Fruit fly (Drosophila melanogaster): ENCODE results near the gene Anp.

Anp gene

DNA sequence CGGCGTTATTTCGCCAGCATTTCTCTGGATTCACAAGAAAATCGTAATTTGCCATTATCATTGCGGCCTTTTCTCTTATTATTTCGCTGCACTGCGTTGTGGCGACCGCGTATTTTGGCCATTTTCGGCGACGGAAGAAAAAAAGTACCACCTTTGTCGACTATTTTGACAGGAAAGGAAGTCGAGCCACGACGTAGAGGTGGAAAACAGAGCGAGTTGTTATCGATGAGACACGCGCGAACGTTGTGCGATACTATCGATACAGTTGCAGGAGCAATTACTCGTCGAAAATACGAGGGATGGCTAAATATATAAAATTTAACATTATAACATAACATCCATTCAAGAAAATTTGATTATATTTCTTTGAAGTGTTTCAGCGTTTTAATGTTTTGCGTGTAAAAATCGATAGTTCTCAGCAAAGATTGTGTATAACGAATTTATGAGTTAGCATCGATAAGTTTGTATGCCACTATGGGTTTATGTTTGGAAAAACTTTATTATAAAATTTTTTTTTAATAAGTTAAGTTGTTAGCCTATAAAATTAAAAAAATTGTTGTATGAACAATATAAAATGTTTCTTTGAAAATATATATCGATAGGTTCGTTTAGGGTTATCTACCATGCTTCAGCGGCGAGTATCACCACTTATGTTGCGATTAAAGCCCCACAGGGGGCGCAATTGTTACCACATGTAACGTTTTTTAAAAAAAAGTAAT lies 823 bp upstream of the Anp start, which contains the start of gene RpS7 (continued):
- TF ChIP-seq Lpt (GFP tag; optimal IDR thresholded peaks at IDR 0.05): no peak
- TF ChIP-seq Eip78C (GFP tag): peak; percentile 89
- TF ChIP-seq CG15336 (GFP tag; IDR thresholded peaks at IDR 0.05): no peak; the same call in 1 of the 2 replicates
- TF ChIP-seq CG8119 (GFP tag; IDR thresholded peaks at IDR 0.05): peak; percentile 42; the same call in 2 of the 3 replicates
- no peak for TF ChIP-seq CG4318 (GFP tag; optimal IDR thresholded peaks at IDR 0.05)
- peak; percentile 21 for TF ChIP-seq Ets21C (GFP tag; optimal IDR thresholded peaks at IDR 0.05)
- peak; percentile 80 for TF ChIP-seq achi (GFP tag; optimal IDR thresholded peaks at IDR 0.05)
- TF ChIP-seq CG31627 (GFP tag; optimal IDR thresholded peaks at IDR 0.05): peak; percentile 47
- peak; percentile 62 for TF ChIP-seq vri (GFP tag; optimal IDR thresholded peaks at IDR 0.05)
- TF ChIP-seq dac (GFP tag; optimal IDR thresholded peaks at IDR 0.05): no peak
- TF ChIP-seq lz (GFP tag; optimal IDR thresholded peaks at IDR 0.05): peak; percentile 57
- TF ChIP-seq Smox (GFP tag; optimal IDR thresholded peaks at IDR 0.05): peak; percentile 46
- TF ChIP-seq CG3032 (tag; optimal IDR thresholded peaks at IDR 0.05): peak; percentile 47
- no peak for TF ChIP-seq CG11902 (GFP tag; optimal IDR thresholded peaks at IDR 0.05)
- peak; percentile 50 for TF ChIP-seq spab (GFP tag; optimal IDR thresholded peaks at IDR 0.05)
- TF ChIP-seq CG9139 (GFP tag; optimal IDR thresholded peaks at IDR 0.05): peak; percentile 76
- peak; percentile 49 for TF ChIP-seq Blimp-1 (GFP tag; optimal IDR thresholded peaks at IDR 0.05)
- TF ChIP-seq salr (GFP tag; optimal IDR thresholded peaks at IDR 0.05): peak; percentile 8 to 61
- TF ChIP-seq CG10631 (GFP tag; optimal IDR thresholded peaks at IDR 0.05): peak; percentile 56

- TF ChIP-seq CG3919 (GFP tag; optimal IDR thresholded peaks at IDR 0.05): no peak
- peak; percentile 71 for TF ChIP-seq svp (GFP tag)
- TF ChIP-seq CG31627 (GFP tag; optimal IDR thresholded peaks at IDR 0.05): no peak
Observed at dm6 chr3R:30210560-30210959, 812 bp downstream of the Anp start, which contains the start of gene CecA1. CecA1 (plus strand) TSS chr3R:30210874.

DNA sequence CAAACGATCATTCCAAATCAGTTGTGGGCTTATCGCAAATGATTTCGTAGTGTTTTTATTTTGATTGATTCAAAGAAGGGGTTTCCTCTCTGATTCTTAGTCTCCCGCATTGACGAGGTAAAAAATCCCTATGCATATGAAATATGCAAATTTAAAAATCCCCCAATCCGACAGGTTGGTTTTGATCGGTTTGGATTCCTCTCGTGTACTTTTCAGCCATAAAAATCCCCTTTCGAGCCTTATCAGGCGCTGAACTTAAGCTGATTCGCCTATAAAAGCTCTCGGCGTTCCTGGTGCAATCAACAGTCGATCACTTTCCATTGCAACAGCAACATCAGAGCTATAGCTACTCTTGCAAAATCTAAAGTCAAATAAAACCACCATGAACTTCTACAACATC lies 2.1 kb downstream of the Anp start, which contains the start of gene CecA2:
Gene CecA2, plus strand, starts transcription at position 301 of the 400 bp plus-strand sequence.
- no peak for TF ChIP-seq CG8319 (GFP tag; optimal IDR thresholded peaks at IDR 0.05)
- no peak for TF ChIP-seq CG6792 (GFP tag; optimal IDR thresholded peaks at IDR 0.05)
- no peak for TF ChIP-seq Eip93F (GFP tag; optimal IDR thresholded peaks at IDR 0.05)
- no peak for TF ChIP-seq Sox102F (GFP tag; optimal IDR thresholded peaks at IDR 0.05)
- TF ChIP-seq dsx (GFP tag; optimal IDR thresholded peaks at IDR 0.05; ENCODE audit: poor library complexity, severe bottlenecking): no peak
- TF ChIP-seq fkh (GFP tag; optimal IDR thresholded peaks at IDR 0.05): no peak
- TF ChIP-seq CG3032 (tag; optimal IDR thresholded peaks at IDR 0.05): no peak
- no peak for TF ChIP-seq CG4318 (GFP tag; optimal IDR thresholded peaks at IDR 0.05)
- no peak for TF ChIP-seq vri (GFP tag; optimal IDR thresholded peaks at IDR 0.05)
- TF ChIP-seq CG3919 (GFP tag; optimal IDR thresholded peaks at IDR 0.05): no peak

DNA sequence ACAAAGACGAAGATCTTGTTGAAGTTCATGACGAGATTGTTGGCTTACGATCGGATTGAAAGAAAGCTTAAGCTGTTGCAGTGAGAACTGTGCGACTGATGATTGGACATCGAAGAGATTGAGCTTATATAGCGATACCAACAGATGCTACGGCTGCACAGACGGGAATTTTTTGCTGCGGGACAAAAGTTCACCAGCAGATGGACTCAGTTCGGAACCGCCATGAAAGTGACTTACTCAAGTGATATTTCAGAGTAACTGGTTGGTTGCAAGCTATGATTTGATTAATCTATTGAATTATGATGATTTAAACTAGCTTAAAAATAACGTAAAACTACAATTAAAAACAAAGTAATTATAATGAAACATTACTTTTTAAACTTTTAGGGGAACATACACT lies 3.9 kb downstream of the Anp start, which contains the start of gene CecB:
Gene CecB, minus strand, starts transcription at position 101 of the 400 bp plus-strand sequence.
- TF ChIP-seq svp (GFP tag): peak; percentile 68
- no peak for TF ChIP-seq fd59A (GFP tag; optimal IDR thresholded peaks at IDR 0.05)

- peak; percentile 78 for TF ChIP-seq svp (GFP tag)
- TF ChIP-seq Sox15 (GFP tag; optimal IDR thresholded peaks at IDR 0.05): no peak
- peak; percentile 17 for TF ChIP-seq Sox14 (GFP tag; optimal IDR thresholded peaks at IDR 0.05)
- TF ChIP-seq salr (GFP tag; optimal IDR thresholded peaks at IDR 0.05): no peak
- TF ChIP-seq CG3919 (GFP tag; optimal IDR thresholded peaks at IDR 0.05): no peak
- TF ChIP-seq dac (GFP tag; optimal IDR thresholded peaks at IDR 0.05): no peak
- no peak for TF ChIP-seq achi (GFP tag; optimal IDR thresholded peaks at IDR 0.05)
- TF ChIP-seq CG6854 (GFP tag; optimal IDR thresholded peaks at IDR 0.05): no peak
Observed at dm6 chr3R:30215020-30215419, 5.3 kb downstream of the Anp start.
